Worm (Caenorhabditis elegans) whole organism, L4/young adult: ENCODE results near the gene inos-1.
A peak's percentile ranks its signal among the peaks of the same experiment; 100 is the strongest.

Experiments
- W03F9.2 ChIP-seq: fragments of 150-350 bp; optimal IDR thresholded peaks from 2 replicates; lab custom pipeline; 2014; ENCODE audit warnings: missing biosample characterization, missing genetic modification characterization
- dao-5 ChIP-seq: sonication (generic microtip); optimal IDR thresholded peaks from 2 replicates; lab custom pipeline; 2016; ENCODE audit warnings: missing genotype, missing genetic modification characterization, moderate library complexity, missing compliant biosample characterization
- him-1 ChIP-seq: sonication (generic microtip); optimal IDR thresholded peaks from 2 replicates; lab custom pipeline; 2016; ENCODE audit warnings: missing genotype, missing genetic modification reagents, missing genetic modification characterization, missing compliant biosample characterization

The inos-1 gene

DNA sequence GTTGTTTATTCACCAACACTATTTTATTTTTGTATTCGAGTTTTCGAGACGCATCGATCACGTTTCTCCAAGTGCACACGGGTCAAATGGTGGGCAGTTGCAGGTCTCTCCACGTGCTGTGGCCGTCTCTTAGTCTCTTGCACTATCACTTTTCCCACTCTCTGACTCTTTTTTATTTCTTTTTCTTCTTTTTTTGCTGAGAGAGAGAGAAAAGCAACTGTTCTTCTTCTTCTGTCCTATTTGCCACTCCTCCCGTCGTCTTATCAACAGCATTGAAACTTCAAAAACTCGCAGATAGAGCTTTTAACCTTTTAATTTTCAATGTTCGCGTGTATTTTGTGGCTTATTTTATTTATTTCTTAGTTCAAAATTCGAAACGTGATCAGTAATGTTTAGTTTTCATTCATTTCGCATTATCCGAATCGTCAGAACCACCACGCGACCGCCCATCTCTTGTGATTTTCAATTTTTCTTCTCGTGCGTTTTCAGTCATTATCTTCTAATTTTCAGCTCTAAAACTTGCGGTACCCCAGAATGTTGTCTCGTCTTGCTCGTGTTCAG is 28.5 kb upstream of the inos-1 start, which contains the start of gene alh-8:
Gene alh-8 (plus strand): TSS at position 511 of the 561 bp plus-strand sequence.
- TF ChIP-seq dao-5 (tag; lab: Kevin White, UChicago) (no peak), W03F9.2 (no peak), him-1 (tag; lab: Kevin White, UChicago) (no peak)

ce11 chrII:11727438-11727837 is 27.3 kb upstream of the inos-1 start:
- TF ChIP-seq him-1 (tag; lab: Kevin White, UChicago): no peak
- no peak for TF ChIP-seq W03F9.2
- no peak for TF ChIP-seq dao-5 (tag; lab: Kevin White, UChicago)

ce11 chrII:11726470-11727106 is 26.5 kb upstream of the inos-1 start, which contains the start of gene F13D12.5:
F13D12.5 (plus strand) TSS chrII:11726814.
- no peak for TF ChIP-seq him-1 (tag; lab: Kevin White, UChicago)
- TF ChIP-seq W03F9.2: peak; percentile 38

DNA sequence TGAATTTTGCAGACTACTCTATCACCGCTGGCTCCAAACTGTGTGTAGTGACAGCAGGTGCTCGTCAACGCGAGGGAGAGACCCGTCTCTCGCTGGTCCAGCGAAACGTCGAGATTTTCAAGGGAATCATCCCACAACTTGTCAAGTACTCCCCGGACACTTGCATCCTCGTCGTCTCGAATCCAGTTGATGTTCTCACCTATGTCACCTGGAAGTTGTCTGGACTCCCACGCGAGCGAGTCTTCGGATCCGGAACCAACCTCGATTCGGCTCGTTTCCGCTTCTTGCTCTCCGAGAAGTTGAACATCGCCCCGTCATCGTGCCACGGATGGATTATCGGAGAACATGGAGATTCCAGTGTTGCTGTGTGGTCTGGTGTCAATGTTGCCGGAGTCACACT is 25.5 kb upstream of the inos-1 start:
- TF ChIP-seq him-1 (tag; lab: Kevin White, UChicago): no peak
- TF ChIP-seq dao-5 (tag; lab: Kevin White, UChicago): no peak
- TF ChIP-seq W03F9.2: no peak

ce11 chrII:11724362-11724761 is 24.3 kb upstream of the inos-1 start:
- TF ChIP-seq dao-5 (tag; lab: Kevin White, UChicago) (no peak), W03F9.2 (no peak), him-1 (tag; lab: Kevin White, UChicago) (no peak)

ce11 chrII:11723904-11724303 is 23.8 kb upstream of the inos-1 start, which contains the start of gene ldh-1:
ldh-1 (plus strand) TSS chrII:11724204.
- TF ChIP-seq him-1 (tag; lab: Kevin White, UChicago) (no peak), dao-5 (tag; lab: Kevin White, UChicago) (no peak), W03F9.2 (no peak)

DNA sequence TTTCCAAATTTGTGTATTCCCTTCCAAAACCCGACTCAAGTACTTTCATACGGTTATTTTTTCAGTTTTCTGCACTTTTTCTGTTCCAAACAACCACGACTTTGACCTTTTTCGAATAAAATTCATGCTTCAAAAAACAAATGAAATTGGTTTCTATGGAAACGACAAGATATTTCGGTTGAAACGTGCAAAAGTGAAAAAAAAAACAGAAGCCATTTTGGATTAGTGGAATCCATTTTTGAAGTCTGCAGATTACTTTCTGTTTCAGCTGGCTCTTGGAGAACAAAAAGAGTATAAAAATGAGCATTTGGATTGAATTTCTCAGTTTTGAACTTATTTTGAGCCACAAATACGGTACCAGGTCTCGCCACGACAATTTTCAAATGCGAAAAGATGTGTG is 22.1 kb upstream of the inos-1 start:
- TF ChIP-seq him-1 (tag; lab: Kevin White, UChicago) (no peak), W03F9.2 (no peak), dao-5 (tag; lab: Kevin White, UChicago) (no peak)

DNA sequence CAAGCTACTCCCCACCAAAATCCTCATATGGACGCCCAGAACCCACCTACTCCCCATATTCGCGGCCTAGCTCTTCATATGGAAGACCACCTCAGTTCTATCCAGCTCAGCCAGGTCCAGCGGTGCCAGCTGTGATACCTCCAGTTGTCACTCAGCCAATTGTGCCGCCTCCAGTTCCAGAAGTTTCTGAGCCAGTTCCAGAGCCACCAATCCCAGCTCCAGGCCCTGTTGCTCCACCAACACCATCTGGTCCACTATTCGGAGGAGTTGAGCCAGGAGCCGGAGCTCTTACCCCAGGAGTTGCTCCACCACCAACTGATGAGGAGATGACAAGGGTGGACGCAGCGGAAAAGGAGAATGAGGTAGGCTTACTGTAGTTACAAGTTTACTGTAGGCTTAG is 21.5 kb upstream of the inos-1 start:
- TF ChIP-seq dao-5 (tag; lab: Kevin White, UChicago) (no peak), him-1 (tag; lab: Kevin White, UChicago) (no peak)

- TF ChIP-seq him-1 (tag; lab: Kevin White, UChicago) (no peak), dao-5 (tag; lab: Kevin White, UChicago) (no peak), W03F9.2 (no peak)
Observed at ce11 chrII:11720819-11721218, 20.7 kb upstream of the inos-1 start.

ce11 chrII:11720102-11720501 is 20.0 kb upstream of the inos-1 start, which contains the start of gene F13D12.3:
F13D12.3 (plus strand) TSS chrII:11720402.
- TF ChIP-seq him-1 (tag; lab: Kevin White, UChicago) (no peak), dao-5 (tag; lab: Kevin White, UChicago) (no peak), W03F9.2 (no peak)

- no peak for TF ChIP-seq him-1 (tag; lab: Kevin White, UChicago)
- no peak for TF ChIP-seq W03F9.2
- TF ChIP-seq dao-5 (tag; lab: Kevin White, UChicago): no peak
Observed at ce11 chrII:11719533-11719932, 19.4 kb upstream of the inos-1 start.

- TF ChIP-seq dao-5 (tag; lab: Kevin White, UChicago) (no peak), him-1 (tag; lab: Kevin White, UChicago) (no peak), W03F9.2 (no peak)
Observed at ce11 chrII:11714728-11715127, 14.6 kb upstream of the inos-1 start.

- no peak for TF ChIP-seq him-1 (tag; lab: Kevin White, UChicago)
- no peak for TF ChIP-seq W03F9.2
- TF ChIP-seq dao-5 (tag; lab: Kevin White, UChicago): no peak
Observed at ce11 chrII:11713569-11713968, 13.5 kb upstream of the inos-1 start, which contains the start of gene F13D12.10. F13D12.10 (plus strand) TSS chrII:11713799.

DNA sequence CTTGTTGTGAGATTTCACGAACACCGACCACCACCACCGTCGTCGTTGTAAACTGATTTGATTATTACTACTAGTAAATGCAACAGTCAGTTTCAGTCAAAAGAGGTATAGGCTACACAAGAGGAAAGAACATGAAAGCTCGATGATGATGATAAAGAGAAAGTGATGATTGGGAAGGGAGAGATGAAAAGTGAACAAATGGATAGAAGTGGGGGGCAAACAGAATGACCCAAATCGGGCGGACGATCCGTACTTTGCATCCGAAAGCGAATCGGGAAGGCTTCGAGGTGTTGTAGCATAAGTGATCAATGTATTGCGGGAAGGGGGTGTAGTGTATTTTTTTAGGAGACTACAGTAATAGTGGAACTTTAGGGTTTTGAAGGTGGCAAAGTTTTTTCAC is 10.7 kb upstream of the inos-1 start:
- TF ChIP-seq dao-5 (tag; lab: Kevin White, UChicago): no peak
- no peak for TF ChIP-seq W03F9.2
- no peak for TF ChIP-seq him-1 (tag; lab: Kevin White, UChicago)

DNA sequence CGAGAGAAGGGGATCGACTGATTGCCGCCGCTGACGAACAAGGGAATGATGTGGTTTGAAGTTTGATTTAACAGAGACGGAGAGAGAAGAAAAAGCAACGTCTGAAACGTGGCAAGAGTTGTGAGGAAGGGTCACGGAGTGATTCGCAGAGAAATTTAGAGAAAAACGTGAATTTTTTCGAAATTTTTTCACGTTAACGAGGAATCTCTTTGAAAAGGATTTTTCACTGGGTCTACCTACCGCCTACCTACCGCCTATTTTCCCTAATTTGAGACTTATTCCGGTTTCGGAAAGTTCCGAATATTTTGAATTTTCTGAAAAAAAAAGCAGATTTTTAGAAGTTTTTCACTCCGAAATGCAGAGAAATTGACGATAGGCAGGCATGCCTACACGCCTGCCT is 9.4 kb upstream of the inos-1 start, which contains the start of gene fcmt-1:
Gene fcmt-1 (minus strand): TSS at position 101 of the 400 bp plus-strand sequence.
- TF ChIP-seq W03F9.2 (no peak), dao-5 (tag; lab: Kevin White, UChicago) (no peak), him-1 (tag; lab: Kevin White, UChicago) (no peak)
